Worm (Caenorhabditis elegans) whole organism, early embryonic: ENCODE results near the gene K06H6.5.

ENCODE experiments used
- B0310.2 ChIP-seq: sonication (generic microtip); optimal IDR thresholded peaks from 2 replicates; lab custom pipeline; 2016; ENCODE audit warnings: mild to moderate bottlenecking, missing genetic modification characterization, missing compliant biosample characterization
- F13C5.2 ChIP-seq: sonication (generic microtip); optimal IDR thresholded peaks from 2 replicates; lab custom pipeline; 2017; ENCODE audit warnings: mild to moderate bottlenecking, missing genetic modification characterization, inconsistent platforms, missing compliant biosample characterization
- aly-1 ChIP-seq: sonication (generic microtip); optimal IDR thresholded peaks from 2 replicates; lab custom pipeline; 2016; ENCODE audit warnings: missing genetic modification characterization, missing compliant biosample characterization
- ama-1 ChIP-seq: fragments of 150-350 bp; optimal IDR thresholded peaks from 2 replicates; lab custom pipeline; 2014
- ceh-13 ChIP-seq: fragments of 200-800 bp; sonication (Bioruptor generic); optimal IDR thresholded peaks from 2 replicates; lab custom pipeline; 2018; ENCODE audit warnings: mild to moderate bottlenecking, missing genetic modification characterization, missing compliant biosample characterization
- ceh-36 ChIP-seq: sonication (generic microtip); optimal IDR thresholded peaks from 2 replicates; lab custom pipeline; 2016; ENCODE audit warnings: missing genetic modification characterization, inconsistent platforms, missing compliant biosample characterization
- ets-7 ChIP-seq: sonication (generic microtip); optimal IDR thresholded peaks from 2 replicates; lab custom pipeline; 2016; ENCODE audit warnings: missing genotype, missing genetic modification characterization, missing compliant biosample characterization
- flt-1 ChIP-seq: fragments of 200-800 bp; sonication (Bioruptor generic); IDR thresholded peaks from 2 replicates; pipeline ENCODE4 v1.3.6; 2022; ENCODE audit warnings: missing genetic modification characterization, missing compliant biosample characterization
- hmg-4 ChIP-seq: fragments of 200-800 bp; sonication (Bioruptor generic); optimal IDR thresholded peaks from 2 replicates; lab custom pipeline; 2018; ENCODE audit warnings: mild to moderate bottlenecking, missing genetic modification characterization, missing compliant biosample characterization
- pes-1 ChIP-seq: fragments of 200-800 bp; sonication (Bioruptor generic); IDR thresholded peaks from 2 replicates; pipeline ENCODE4 v1.3.6; 2022; ENCODE audit warnings: missing genetic modification reagents, missing genetic modification characterization, missing compliant biosample characterization
- sea-1 ChIP-seq: fragments of 200-800 bp; sonication (Bioruptor generic); conservative IDR thresholded peaks from 2 replicates; pipeline ENCODE4 v1.3.6; 2022; ENCODE audit warnings: missing genetic modification characterization, missing compliant biosample characterization
- tbx-11 ChIP-seq: fragments of 200-800 bp; sonication (Bioruptor generic); IDR thresholded peaks from 2 replicates; pipeline ENCODE4 v1.3.6; 2022; ENCODE audit warnings: missing genetic modification characterization, missing compliant biosample characterization
- tbx-37 ChIP-seq: fragments of 200-800 bp; sonication (Bioruptor generic); conservative IDR thresholded peaks from 2 replicates; pipeline ENCODE4 v1.3.6; 2022; ENCODE audit warnings: missing genetic modification reagents, missing genetic modification characterization, missing compliant biosample characterization

ce11 chrV:590182-590581, 14.0 kb downstream of the K06H6.5 start, which contains the start of gene ZK488.6:
- TF ChIP-seq tbx-11 (GFP tag; lab: Robert Waterston, UW) (no peak), F13C5.2 (tag; lab: Kevin White, UChicago) (no peak), pes-1 (GFP tag; lab: Robert Waterston, UW) (no peak), ceh-13 (GFP tag; lab: Kevin White, UChicago) (no peak), flt-1 (no peak), hmg-4 (GFP tag; lab: Kevin White, UChicago) (no peak), sea-1 (no peak), ama-1 (no peak), ceh-36 (tag; lab: Kevin White, UChicago) (no peak), tbx-37 (GFP tag; lab: Robert Waterston, UW) (no peak), B0310.2 (tag; lab: Kevin White, UChicago) (no peak), aly-1 (tag; lab: Kevin White, UChicago) (no peak), ets-7 (tag; lab: Kevin White, UChicago) (no peak)
